Fruit fly (Drosophila melanogaster): Measurements from ENCODE around the gene CG32069.

The CG32069 gene

dm6 chr3L:11091943-11092609, 29.7 kb upstream of the CG32069 start (continued):
- TF ChIP-seq lmd (GFP tag; IDR thresholded peaks at IDR 0.05): peak; percentile 35
- no peak for TF ChIP-seq Hr3 (GFP tag; optimal IDR thresholded peaks at IDR 0.05)
- TF ChIP-seq Sin3A (optimal IDR thresholded peaks at IDR 0.05): no peak
- no peak for TF ChIP-seq ap (GFP tag; IDR thresholded peaks at IDR 0.05)
- TF ChIP-seq Sox100B (GFP tag; optimal IDR thresholded peaks at IDR 0.05): peak; percentile 14
- 0 out of 2 replicates have a peak, but pooled peaks have one; percentile 40 for TF ChIP-seq klu (GFP tag; IDR thresholded peaks at IDR 0.05)
- peak; percentile 48 for TF ChIP-seq slbo (GFP tag; IDR thresholded peaks at IDR 0.05)
- TF ChIP-seq CG31224 (GFP tag; IDR thresholded peaks at IDR 0.05): no peak
- TF ChIP-seq Atf3 (GFP tag; optimal IDR thresholded peaks at IDR 0.05): no peak
- TF ChIP-seq Usf (GFP tag; optimal IDR thresholded peaks at IDR 0.05): no peak
- peak; percentile 29; the same call in 1 of the 2 replicates for TF ChIP-seq MBD-R2 (GFP tag; IDR thresholded peaks at IDR 0.05)
- no peak for TF ChIP-seq CG42726 (GFP tag; IDR thresholded peaks at IDR 0.05; ENCODE audit: partially characterized antibody)
- TF ChIP-seq CG12659 (GFP tag; optimal IDR thresholded peaks at IDR 0.05): peak; percentile 61
- TF ChIP-seq Dfd (GFP tag; optimal IDR thresholded peaks at IDR 0.05): no peak
- peak; percentile 45 for TF ChIP-seq btn (GFP tag; optimal IDR thresholded peaks at IDR 0.05)
- no peak for TF ChIP-seq CG1024 (GFP tag; IDR thresholded peaks at IDR 0.05)
- TF ChIP-seq slp2 (GFP tag; optimal IDR thresholded peaks at IDR 0.05): no peak
- TF ChIP-seq Fer1 (GFP tag; optimal IDR thresholded peaks at IDR 0.05): no peak
- no peak for TF ChIP-seq CG31388 (GFP tag; optimal IDR thresholded peaks at IDR 0.05)
- TF ChIP-seq dpn (GFP tag; optimal IDR thresholded peaks at IDR 0.05): peak; percentile 68 to 74
- peak; percentile 79 for TF ChIP-seq kni (GFP tag; optimal IDR thresholded peaks at IDR 0.05)
- TF ChIP-seq CG12769 (tag; optimal IDR thresholded peaks at IDR 0.05): peak; percentile 60
- no peak for TF ChIP-seq sisA (GFP tag; IDR thresholded peaks at IDR 0.05)
- peak; percentile 43 for TF ChIP-seq CG10462 (GFP tag; optimal IDR thresholded peaks at IDR 0.05)
- no peak for TF ChIP-seq Fer2 (tag; optimal IDR thresholded peaks at IDR 0.05)
- TF ChIP-seq zfh2 (GFP tag; optimal IDR thresholded peaks at IDR 0.05): peak; percentile 51
- no peak for TF ChIP-seq CG11398 (GFP tag; optimal IDR thresholded peaks at IDR 0.05)
- peak; percentile 63 for TF ChIP-seq Ets97D (GFP tag; optimal IDR thresholded peaks at IDR 0.05)
- no peak for TF ChIP-seq dysf (GFP tag; IDR thresholded peaks at IDR 0.05)
- no peak; the same call in 1 of the 2 replicates for TF ChIP-seq CG13287 (GFP tag; IDR thresholded peaks at IDR 0.05; ENCODE audit: partially characterized antibody)
- no peak for TF ChIP-seq Hey (tag; optimal IDR thresholded peaks at IDR 0.05)
- TF ChIP-seq toy (GFP tag; IDR thresholded peaks at IDR 0.05): no peak
- no peak for TF ChIP-seq CG7987 (GFP tag; optimal IDR thresholded peaks at IDR 0.05)
- peak; percentile 12 for TF ChIP-seq CG17802 (tag; optimal IDR thresholded peaks at IDR 0.05)
- 0 out of 2 replicates have a peak, but pooled peaks have one; percentile 21 for TF ChIP-seq Taf1 (GFP tag; IDR thresholded peaks at IDR 0.05)
- TF ChIP-seq CG6689 (GFP tag; IDR thresholded peaks at IDR 0.05): no peak
- no peak for TF ChIP-seq CG6765 (GFP tag; optimal IDR thresholded peaks at IDR 0.05)
- TF ChIP-seq oc (tag; optimal IDR thresholded peaks at IDR 0.05): peak; percentile 62
- TF ChIP-seq CG4360 (GFP tag; IDR thresholded peaks at IDR 0.05): no peak
- no peak for TF ChIP-seq inv (GFP tag; IDR thresholded peaks at IDR 0.05; ENCODE audit: partially characterized antibody)
- peak; percentile 63 for TF ChIP-seq CG33213 (GFP tag; optimal IDR thresholded peaks at IDR 0.05)
- TF ChIP-seq Neu2 (GFP tag; optimal IDR thresholded peaks at IDR 0.05; ENCODE audit: borderline replicate concordance): no peak
- TF ChIP-seq Sox102F (GFP tag; optimal IDR thresholded peaks at IDR 0.05): no peak
- TF ChIP-seq Ada2b (GFP tag; IDR thresholded peaks at IDR 0.05): no peak
- TF ChIP-seq CkIIα-i1 (GFP tag; IDR thresholded peaks at IDR 0.05): no peak
- peak; percentile 41 for TF ChIP-seq Meics (GFP tag; optimal IDR thresholded peaks at IDR 0.05)
- peak; percentile 25 for TF ChIP-seq tx (GFP tag; optimal IDR thresholded peaks at IDR 0.05)
- TF ChIP-seq NFAT (GFP tag; IDR thresholded peaks at IDR 0.05): no peak; the same call in 1 of the 2 replicates
- TF ChIP-seq ac (GFP tag; optimal IDR thresholded peaks at IDR 0.05): no peak
- peak; percentile 63 for TF ChIP-seq caup (GFP tag; optimal IDR thresholded peaks at IDR 0.05; ENCODE audit: severe bottlenecking)
- TF ChIP-seq CG9215 (GFP tag; IDR thresholded peaks at IDR 0.05): 0 out of 2 replicates have a peak, but pooled peaks have one; percentile 6
